Worm (Caenorhabditis elegans): ENCODE data around the gene F39F10.4.

- TF ChIP-seq snpc-4 (tag; optimal IDR thresholded peaks at IDR 0.05): no peak
- TF ChIP-seq unc-62 (GFP tag; optimal IDR thresholded peaks at IDR 0.05): no peak
- no peak for TF ChIP-seq elt-3 (tag; optimal IDR thresholded peaks at IDR 0.05)
- no peak for TF ChIP-seq nhr-237 (tag; optimal IDR thresholded peaks at IDR 0.05)
- no peak for TF ChIP-seq blmp-1 (tag; optimal IDR thresholded peaks at IDR 0.05)
- no peak for TF ChIP-seq nhr-76 (tag; optimal IDR thresholded peaks at IDR 0.05)
- no peak for TF ChIP-seq pha-4 (tag; optimal IDR thresholded peaks at IDR 0.05)
- TF ChIP-seq sptf-1 (tag; optimal IDR thresholded peaks at IDR 0.05): no peak
- no peak for TF ChIP-seq lsy-2 (tag; optimal IDR thresholded peaks at IDR 0.05)
- TF ChIP-seq unc-39 (tag; optimal IDR thresholded peaks at IDR 0.05): no peak
- no peak for TF ChIP-seq elt-1 (tag; optimal IDR thresholded peaks at IDR 0.05; ENCODE audit: borderline replicate concordance, insufficient read depth)
- TF ChIP-seq bed-3 (GFP tag; optimal IDR thresholded peaks at IDR 0.05): no peak
These were observed 40.2 kb downstream of the F39F10.4 start for ce11 chrX:16863320-16863719.

All from whole organism, mixed stage, embryonic.